In genomic region chrIII:11090870-11091386, ce11 we compare ENCODE assay signal across 1 worm cellular context.
TF ChIP-seq lines count a peak whose summit lies in the region.

No protein-coding gene starts in this region.

TF ChIP-seq in whole organism, young adult, 124 proteins besides CTCF, POLR2A, EP300 and RAD21 (continued from another document):
- TF ChIP-seq attf-6 (GFP tag; IDR thresholded peaks at IDR 0.05; lab: Robert Waterston, UW) (peak; percentile 98), mel-28 (tag; optimal IDR thresholded peaks at IDR 0.05; lab: Kevin White, UChicago; ENCODE audit: borderline replicate concordance) (no peak), him-1 (tag; optimal IDR thresholded peaks at IDR 0.05; lab: Kevin White, UChicago) (peak; percentile 85), C17E4.6 (GFP tag; IDR thresholded peaks at IDR 0.05; lab: Robert Waterston, UW) (0 out of 2 replicates have a peak, but pooled peaks have one; percentile 6), rpc-1 (optimal IDR thresholded peaks at IDR 0.05; lab: Kevin White, UChicago) (no peak), rpc-1 (tag; optimal IDR thresholded peaks at IDR 0.05; lab: Kevin White, UChicago) (no peak), B0019.2 (GFP tag; conservative IDR thresholded peaks at IDR 0.05; lab: Robert Waterston, UW) (no peak), chd-7 (tag; optimal IDR thresholded peaks at IDR 0.05; lab: Kevin White, UChicago) (peak; percentile 81), ceh-27 (GFP tag; optimal IDR thresholded peaks at IDR 0.05; lab: Kevin White, UChicago) (no peak), snpc-1.3 (tag; optimal IDR thresholded peaks at IDR 0.05; lab: Kevin White, UChicago; ENCODE audit: insufficient read depth) (peak; percentile 93), F49E8.2 (tag; optimal IDR thresholded peaks at IDR 0.05; lab: Kevin White, UChicago; ENCODE audit: insufficient read depth) (peak; percentile 86), rcor-1 (GFP tag; IDR thresholded peaks at IDR 0.05; lab: Robert Waterston, UW) (peak; percentile 77), pha-4 (tag; optimal IDR thresholded peaks at IDR 0.05; lab: Kevin White, UChicago) (no peak), atf-7 (tag; optimal IDR thresholded peaks at IDR 0.05; lab: Kevin White, UChicago) (peak; percentile 35), B0035.1 (tag; optimal IDR thresholded peaks at IDR 0.05; lab: Kevin White, UChicago) (no peak), repo-1 (tag; optimal IDR thresholded peaks at IDR 0.05; lab: Kevin White, UChicago) (peak; percentile 60), F33H1.4 (GFP tag; IDR thresholded peaks at IDR 0.05; lab: Robert Waterston, UW) (peak; percentile 50)
